Fruit fly (Drosophila melanogaster) whole organism, embryonic: ENCODE measurements around the gene CG44271.

Experiments used
- Abd-B ChIP-seq: fragments of 200-800 bp; sonication (Bioruptor generic); optimal IDR thresholded peaks from 2 replicates; lab custom pipeline; 2018; ENCODE audit warnings: missing biosample characterization, mild to moderate bottlenecking, missing genetic modification characterization, moderate library complexity
- Aef1 ChIP-seq: fragments of 200-800 bp; sonication (Bioruptor generic); IDR thresholded peaks from 3 replicates; pipeline ENCODE4 v1.3.6; 2022; ENCODE audit warnings: missing biosample characterization, missing genetic modification characterization
- C15 ChIP-seq: fragments of 200-800 bp; sonication (Bioruptor generic); IDR thresholded peaks from 3 replicates; pipeline ENCODE4 v1.3.6; 2022; ENCODE audit warnings: missing biosample characterization, missing genetic modification characterization
- CG10959 ChIP-seq: fragments of 200-800 bp; sonication (Bioruptor generic); IDR thresholded peaks from 2 replicates; pipeline ENCODE4 v1.3.6; 2022; ENCODE audit warnings: missing biosample characterization, missing genetic modification characterization
- CG10979 ChIP-seq: fragments of 200-800 bp; sonication (Bioruptor generic); optimal IDR thresholded peaks from 2 replicates; lab custom pipeline; 2018; ENCODE audit warnings: missing biosample characterization, mild to moderate bottlenecking, missing genetic modification characterization, moderate library complexity
- CG11560 ChIP-seq: fragments of 200-800 bp; sonication (Bioruptor generic); IDR thresholded peaks from 3 replicates; pipeline ENCODE4 v1.3.6; 2022; ENCODE audit warnings: missing biosample characterization, missing genetic modification characterization
- CG12744 ChIP-seq: fragments of 200-800 bp; sonication (Bioruptor generic); optimal IDR thresholded peaks from 2 replicates; lab custom pipeline; 2016; ENCODE audit warnings: missing biosample characterization, missing genetic modification characterization
- CG18476 ChIP-seq: fragments of 200-800 bp; sonication (Bioruptor generic); optimal IDR thresholded peaks from 2 replicates; lab custom pipeline; 2016; ENCODE audit warnings: missing biosample characterization, mild to moderate bottlenecking, missing genetic modification characterization
- CG4282 ChIP-seq: fragments of 200-800 bp; sonication (Bioruptor generic); optimal IDR thresholded peaks from 2 replicates; lab custom pipeline; 2016; ENCODE audit warnings: missing biosample characterization, missing genetic modification characterization
- CG4617 ChIP-seq: fragments of 200-800 bp; sonication (Bioruptor generic); optimal IDR thresholded peaks from 3 replicates; lab custom pipeline; 2016; ENCODE audit warnings: missing biosample characterization, missing genetic modification characterization, borderline replicate concordance
- CG4707 ChIP-seq: fragments of 200-800 bp; sonication (Bioruptor generic); optimal IDR thresholded peaks from 2 replicates; lab custom pipeline; 2018; ENCODE audit warnings: missing biosample characterization, mild to moderate bottlenecking, missing genetic modification characterization, moderate library complexity
- CG5180 ChIP-seq: fragments of 200-800 bp; sonication (Bioruptor generic); optimal IDR thresholded peaks from 3 replicates; lab custom pipeline; 2017; ENCODE audit warnings: missing biosample characterization, missing genetic modification characterization, mild to moderate bottlenecking, moderate library complexity, missing genetic modification reagents
- CG7357 ChIP-seq: fragments of 200-800 bp; sonication (Bioruptor generic); IDR thresholded peaks from 3 replicates; pipeline ENCODE4 v1.3.6; 2022; ENCODE audit warnings: missing biosample characterization, missing genetic modification characterization
- CG8388 ChIP-seq: fragments of 200-800 bp; sonication (Bioruptor generic); optimal IDR thresholded peaks from 2 replicates; lab custom pipeline; 2019; ENCODE audit warnings: missing biosample characterization, mild to moderate bottlenecking, missing genetic modification characterization, moderate library complexity
- CTCF ChIP-seq: fragments of 200-800 bp; sonication (Bioruptor generic); optimal IDR thresholded peaks from 2 replicates; lab custom pipeline; 2017; ENCODE audit warnings: missing biosample characterization, mild to moderate bottlenecking, missing genetic modification characterization, moderate library complexity
- Dip3 ChIP-seq: fragments of 200-800 bp; sonication (Bioruptor generic); optimal IDR thresholded peaks from 3 replicates; lab custom pipeline; 2016; ENCODE audit warnings: missing biosample characterization, missing genetic modification characterization
- E2f1 ChIP-seq: fragments of 200-800 bp; sonication (Bioruptor generic); IDR thresholded peaks from 2 replicates; pipeline ENCODE4 v1.3.6; 2022; ENCODE audit warnings: missing biosample characterization, missing genetic modification characterization
- HLH54F ChIP-seq: fragments of 200-800 bp; sonication (Bioruptor generic); optimal IDR thresholded peaks from 3 replicates; lab custom pipeline; 2016; ENCODE audit warnings: missing biosample characterization, missing genetic modification characterization
- Hr78 ChIP-seq, 2 experiments: fragments of 200-800 bp in 1 of 2; fragments of >200 bp in 1 of 2; sonication (Bioruptor generic) in 1 of 2; optimal IDR thresholded peaks; 2 replicates each; lab custom pipeline; 2017 to 2019; ENCODE audit warnings: missing biosample characterization in 2 of 2, missing genetic modification characterization in 2 of 2, mild to moderate bottlenecking in 1 of 2, moderate library complexity in 1 of 2
- NC2α ChIP-seq: fragments of 200-800 bp; sonication (Bioruptor generic); optimal IDR thresholded peaks from 2 replicates; lab custom pipeline; 2016; ENCODE audit warnings: missing biosample characterization, missing genetic modification characterization
- Neu2 ChIP-seq: fragments of 200-800 bp; sonication (Bioruptor generic); optimal IDR thresholded peaks from 3 replicates; lab custom pipeline; 2016; ENCODE audit warnings: missing biosample characterization, missing genetic modification characterization, borderline replicate concordance
- Nf-YB ChIP-seq: fragments of 200-800 bp; sonication (Bioruptor generic); optimal IDR thresholded peaks from 3 replicates; lab custom pipeline; 2019; ENCODE audit warnings: missing biosample characterization, mild to moderate bottlenecking, missing genetic modification characterization, moderate library complexity
- Sin3A ChIP-seq: fragments of >200 bp; optimal IDR thresholded peaks from 2 replicates; lab custom pipeline; 2018
- ara ChIP-seq: fragments of 200-800 bp; sonication (Bioruptor generic); IDR thresholded peaks from 2 replicates; pipeline ENCODE4 v1.3.6; 2022; ENCODE audit warnings: missing biosample characterization, missing genetic modification characterization
- bab2 ChIP-seq: fragments of 200-800 bp; sonication (Bioruptor generic); optimal IDR thresholded peaks from 2 replicates; lab custom pipeline; 2016; ENCODE audit warnings: missing biosample characterization, missing genetic modification characterization
- bsh ChIP-seq, 2 experiments: fragments of 200-800 bp; sonication (Bioruptor generic); optimal IDR thresholded peaks; 2 replicates each; lab custom pipeline; 2017 to 2018; ENCODE audit warnings: mild to moderate bottlenecking in 2 of 2, missing biosample characterization in 2 of 2, missing genetic modification characterization in 2 of 2, moderate library complexity in 1 of 2
- chinmo ChIP-seq: fragments of 200-800 bp; sonication (Bioruptor generic); IDR thresholded peaks from 4 replicates; pipeline ENCODE4 v1.3.6; 2022; ENCODE audit warnings: missing biosample characterization, missing genetic modification characterization; ENCODE audit not compliant: partially characterized antibody
- da ChIP-seq: fragments of 200-800 bp; sonication (Bioruptor generic); optimal IDR thresholded peaks from 2 replicates; lab custom pipeline; 2016; ENCODE audit warnings: missing biosample characterization, missing genetic modification characterization
- ems ChIP-seq: fragments of 200-800 bp; sonication (Bioruptor generic); optimal IDR thresholded peaks from 3 replicates; lab custom pipeline; 2016; ENCODE audit warnings: missing biosample characterization, missing genetic modification characterization
- en ChIP-seq: fragments of 200-800 bp; sonication (Bioruptor generic); optimal IDR thresholded peaks from 2 replicates; lab custom pipeline; 2016; ENCODE audit warnings: missing biosample characterization, missing genetic modification characterization
- esg ChIP-seq: fragments of 200-800 bp; sonication (Bioruptor generic); conservative IDR thresholded peaks from 2 replicates; pipeline ENCODE4 v1.3.6; 2022; ENCODE audit warnings: missing biosample characterization, missing genetic modification characterization
- eve ChIP-seq, 2 experiments: fragments of >200 bp; optimal IDR thresholded peaks; 2 replicates each; lab custom pipeline; 2017; ENCODE audit warnings: missing biosample characterization in 2 of 2, missing genetic modification characterization in 2 of 2
- fru ChIP-seq: fragments of >200 bp; optimal IDR thresholded peaks from 2 replicates; lab custom pipeline; 2017
- grau ChIP-seq: fragments of 200-800 bp; optimal IDR thresholded peaks from 3 replicates; lab custom pipeline; 2019; ENCODE audit warnings: missing biosample characterization, mild to moderate bottlenecking, missing genetic modification characterization, moderate library complexity
- hbn ChIP-seq: fragments of 200-800 bp; sonication (Bioruptor generic); IDR thresholded peaks from 2 replicates; pipeline ENCODE4 v1.3.6; 2022; ENCODE audit warnings: missing biosample characterization, missing genetic modification characterization; ENCODE audit not compliant: partially characterized antibody
- hth ChIP-seq: fragments of >200 bp; optimal IDR thresholded peaks from 2 replicates; lab custom pipeline; 2017; ENCODE audit warnings: inconsistent platforms
- jigr1 ChIP-seq: fragments of 200-800 bp; sonication (Bioruptor generic); IDR thresholded peaks from 3 replicates; pipeline ENCODE4 v1.3.6; 2022; ENCODE audit warnings: missing biosample characterization, missing genetic modification characterization
- kay ChIP-seq: fragments of 200-800 bp; sonication (Bioruptor generic); optimal IDR thresholded peaks from 2 replicates; lab custom pipeline; 2016; ENCODE audit warnings: missing biosample characterization, missing genetic modification characterization
- mld ChIP-seq: fragments of 200-800 bp; sonication (Bioruptor generic); IDR thresholded peaks from 3 replicates; pipeline ENCODE4 v1.3.6; 2022; ENCODE audit warnings: missing biosample characterization, missing genetic modification characterization; ENCODE audit not compliant: partially characterized antibody
- nerfin-1 ChIP-seq: fragments of 200-800 bp; sonication (Bioruptor generic); optimal IDR thresholded peaks from 3 replicates; lab custom pipeline; 2019; ENCODE audit warnings: missing biosample characterization, mild to moderate bottlenecking, missing genetic modification characterization, moderate library complexity
- p53 ChIP-seq: fragments of 200-800 bp; sonication (Bioruptor generic); optimal IDR thresholded peaks from 2 replicates; lab custom pipeline; 2016; ENCODE audit warnings: missing biosample characterization, missing genetic modification characterization
- pan ChIP-seq, 4 experiments: fragments of >200 bp in 3 of 4; fragments of 200-800 bp in 1 of 4; sonication (Bioruptor generic) in 1 of 4; optimal IDR thresholded peaks in 3 of 4; IDR thresholded peaks in 1 of 4; 2 replicates each; pipeline versions ENCODE4 v1.3.6 to Lab custom; 2017 to 2022; ENCODE audit warnings: missing biosample characterization in 2 of 4, missing genetic modification characterization in 2 of 4, mixed read lengths in 1 of 4
- pfk ChIP-seq: fragments of 200-800 bp; sonication (Bioruptor generic); optimal IDR thresholded peaks from 2 replicates; lab custom pipeline; 2018; ENCODE audit warnings: missing biosample characterization, mild to moderate bottlenecking, missing genetic modification characterization, moderate library complexity
- repo ChIP-seq: fragments of 200-800 bp; sonication (Bioruptor generic); optimal IDR thresholded peaks from 2 replicates; lab custom pipeline; 2016; ENCODE audit warnings: missing biosample characterization, missing genetic modification characterization
- seq ChIP-seq: fragments of 200-800 bp; sonication (Bioruptor generic); IDR thresholded peaks from 2 replicates; pipeline ENCODE4 v1.3.6; 2022; ENCODE audit warnings: missing biosample characterization, missing genetic modification characterization
- stwl ChIP-seq: fragments of 200-800 bp; sonication (Bioruptor generic); optimal IDR thresholded peaks from 3 replicates; lab custom pipeline; 2018; ENCODE audit warnings: missing biosample characterization, mild to moderate bottlenecking, missing genetic modification characterization, moderate library complexity
- tin ChIP-seq: fragments of 200-800 bp; sonication (Bioruptor generic); optimal IDR thresholded peaks from 3 replicates; lab custom pipeline; 2016; ENCODE audit warnings: missing biosample characterization, missing genetic modification characterization
- tx ChIP-seq: fragments of 200-800 bp; sonication (Bioruptor generic); optimal IDR thresholded peaks from 2 replicates; lab custom pipeline; 2016; ENCODE audit warnings: missing biosample characterization, missing genetic modification characterization
- z ChIP-seq: fragments of 200-800 bp; sonication (Bioruptor generic); IDR thresholded peaks from 3 replicates; pipeline ENCODE4 v1.3.6; 2022; ENCODE audit warnings: missing biosample characterization, missing genetic modification characterization

The CG44271 gene

dm6 chr2L:6787029-6787972 is 39.6 kb upstream of the CG44271 start (continued):
- TF ChIP-seq CG10979 (tag; lab: Kevin White, UChicago) (peak; percentile 96), CG10959 (peak; percentile 25), HLH54F (peak; percentile 98), grau (tag; lab: Kevin White, UChicago) (peak; percentile 96), CG18476 (GFP tag; lab: Kevin White, UChicago) (peak; percentile 92), pfk (GFP tag; lab: Kevin White, UChicago) (no peak), da (peak; percentile 95), hbn (GFP tag; lab: Robert Waterston, UW) (no peak), esg (peak; percentile 90), CG7357 (GFP tag; lab: Robert Waterston, UW) (peak; percentile 89), mld (GFP tag; lab: Robert Waterston, UW) (no peak), z (peak; percentile 94), hth (no peak), NC2α (GFP tag; lab: Kevin White, UChicago) (peak; percentile 86), pan (optimal IDR thresholded peaks at IDR 0.05; lab: Kevin White, UChicago) (no peak), pan (GFP tag; optimal IDR thresholded peaks at IDR 0.05 in 1 of 2, IDR thresholded peaks at IDR 0.05 in 1 of 2) (peak in 1 of 2 experiments; percentile 81), kay (GFP tag; lab: Kevin White, UChicago) (peak; percentile 91), repo (peak; percentile 90), Nf-YB (GFP tag; lab: Kevin White, UChicago) (peak; percentile 84), tin (peak; percentile 94), tx (GFP tag; lab: Kevin White, UChicago) (peak; percentile 97), Dip3 (GFP tag; lab: Kevin White, UChicago) (peak; percentile 96), chinmo (GFP tag; lab: Robert Waterston, UW) (peak; percentile 94), p53 (peak; percentile 87), seq (peak; percentile 89), bsh (GFP tag; optimal IDR thresholded peaks at IDR 0.05; lab: Kevin White, UChicago) (peak; percentile 91 to 92), CG12744 (peak; percentile 95), Sin3A (no peak), eve (GFP tag; optimal IDR thresholded peaks at IDR 0.05; lab: Kevin White, UChicago) (peak in 1 of 2 experiments; percentile 100), ems (GFP tag; lab: Kevin White, UChicago) (peak; percentile 94), CG8388 (GFP tag; lab: Kevin White, UChicago) (peak; percentile 92), Neu2 (GFP tag; lab: Kevin White, UChicago) (peak; percentile 88), CG4617 (GFP tag; lab: Kevin White, UChicago) (peak; percentile 74), E2f1 (peak; percentile 89), stwl (tag; lab: Kevin White, UChicago) (no peak), en (GFP tag; lab: Kevin White, UChicago) (peak; percentile 96), C15 (peak; percentile 76; the same call in 2 of the 3 replicates), Hr78 (GFP tag; optimal IDR thresholded peaks at IDR 0.05; lab: Kevin White, UChicago) (peak in 1 of 2 experiments; percentile 96), nerfin-1 (peak; percentile 93), fru (no peak), CTCF (GFP tag; lab: Kevin White, UChicago) (peak; percentile 58), CG4282 (GFP tag; lab: Kevin White, UChicago) (peak; percentile 89), Aef1 (peak; percentile 85), ara (GFP tag; lab: Robert Waterston, UW) (peak; percentile 78), CG11560 (tag; lab: Robert Waterston, UW) (peak; percentile 84), bab2 (GFP tag; lab: Kevin White, UChicago) (peak; percentile 96), CG4707 (GFP tag; lab: Kevin White, UChicago) (peak; percentile 66), jigr1 (peak; percentile 89), CG5180 (peak; percentile 88), Abd-B (GFP tag; lab: Kevin White, UChicago) (peak; percentile 96)
